Worm (Caenorhabditis elegans) whole organism, early embryonic: ENCODE results near the gene nol-9.

Experiments
- ama-1 ChIP-seq: fragments of 150-350 bp; optimal IDR thresholded peaks from 2 replicates; lab custom pipeline; 2014
- ceh-13 ChIP-seq: fragments of 200-800 bp; sonication (Bioruptor generic); optimal IDR thresholded peaks from 2 replicates; lab custom pipeline; 2018; ENCODE audit warnings: mild to moderate bottlenecking, missing genetic modification characterization, missing compliant biosample characterization
- flt-1 ChIP-seq: fragments of 200-800 bp; sonication (Bioruptor generic); IDR thresholded peaks from 2 replicates; pipeline ENCODE4 v1.3.6; 2022; ENCODE audit warnings: missing genetic modification characterization, missing compliant biosample characterization
- hmbx-1 ChIP-seq: sonication (generic microtip); optimal IDR thresholded peaks from 2 replicates; lab custom pipeline; 2016; ENCODE audit warnings: mild to moderate bottlenecking, missing genetic modification characterization, missing compliant biosample characterization
- pes-1 ChIP-seq: fragments of 200-800 bp; sonication (Bioruptor generic); IDR thresholded peaks from 2 replicates; pipeline ENCODE4 v1.3.6; 2022; ENCODE audit warnings: missing genetic modification reagents, missing genetic modification characterization, missing compliant biosample characterization
- scrt-1 ChIP-seq: fragments of 200-800 bp; sonication (Bioruptor generic); IDR thresholded peaks from 2 replicates; pipeline ENCODE4 v1.3.6; 2022; ENCODE audit warnings: missing genetic modification characterization, missing compliant biosample characterization
- tbx-11 ChIP-seq: fragments of 200-800 bp; sonication (Bioruptor generic); IDR thresholded peaks from 2 replicates; pipeline ENCODE4 v1.3.6; 2022; ENCODE audit warnings: missing genetic modification characterization, missing compliant biosample characterization
- tbx-37 ChIP-seq: fragments of 200-800 bp; sonication (Bioruptor generic); conservative IDR thresholded peaks from 2 replicates; pipeline ENCODE4 v1.3.6; 2022; ENCODE audit warnings: missing genetic modification reagents, missing genetic modification characterization, missing compliant biosample characterization

DNA sequence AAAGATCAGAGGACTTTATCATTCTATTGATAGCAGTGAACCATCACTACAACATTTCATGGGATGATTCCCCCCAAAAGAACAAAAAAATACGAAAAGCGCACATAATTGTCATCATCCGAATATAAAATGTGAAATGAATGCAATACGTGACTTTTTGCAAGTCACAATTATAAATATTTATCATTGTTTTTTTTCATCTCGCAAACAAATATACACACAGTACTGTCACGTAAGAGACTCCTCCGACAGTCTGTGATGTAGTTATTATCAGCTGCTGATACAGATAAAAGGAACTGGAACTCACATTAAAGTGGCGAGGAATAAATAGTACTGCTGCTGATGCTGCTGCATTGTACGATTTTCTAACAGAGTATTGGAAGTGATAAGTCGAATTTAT, 25.9 kb upstream of the nol-9 start:
- no peak for TF ChIP-seq flt-1 (GFP tag; lab: Robert Waterston, UW)
- TF ChIP-seq ama-1 (lab: Kevin White, UChicago): no peak
- TF ChIP-seq hmbx-1 (tag; lab: Kevin White, UChicago): no peak
- TF ChIP-seq ceh-13 (GFP tag; lab: Kevin White, UChicago): no peak
- TF ChIP-seq tbx-37 (GFP tag; lab: Robert Waterston, UW): no peak
- no peak for TF ChIP-seq pes-1 (GFP tag; lab: Robert Waterston, UW)
- no peak for TF ChIP-seq scrt-1
- no peak for TF ChIP-seq tbx-11 (GFP tag; lab: Robert Waterston, UW)
